Fruit fly (Drosophila melanogaster) whole organism, pupa: Measurements from ENCODE around the gene CG43074.

Experiments
- CG12605 ChIP-seq: fragments of 200-800 bp; sonication (Bioruptor generic); IDR thresholded peaks from 2 replicates; pipeline ENCODE4 v1.3.6; 2022; ENCODE audit warnings: missing biosample characterization, missing genetic modification characterization
- CG14655 ChIP-seq: fragments of 200-800 bp; sonication (Bioruptor generic); optimal IDR thresholded peaks from 3 replicates; lab custom pipeline; 2017; ENCODE audit warnings: mild to moderate bottlenecking, missing biosample characterization, missing genetic modification reagents, missing genetic modification characterization
- CG15710 ChIP-seq: fragments of 200-800 bp; sonication (Bioruptor generic); optimal IDR thresholded peaks from 2 replicates; lab custom pipeline; 2018; ENCODE audit warnings: missing biosample characterization, mild to moderate bottlenecking, missing genetic modification characterization, moderate library complexity
- CG17806 ChIP-seq: fragments of 200-800 bp; sonication (Bioruptor generic); optimal IDR thresholded peaks from 2 replicates; lab custom pipeline; 2018; ENCODE audit warnings: missing biosample characterization, mild to moderate bottlenecking, missing genetic modification characterization, moderate library complexity
- CG32121 ChIP-seq: fragments of 200-800 bp; sonication (Bioruptor generic); IDR thresholded peaks from 2 replicates; pipeline ENCODE4 v1.3.6; 2022; ENCODE audit warnings: missing biosample characterization, missing genetic modification characterization
- CG8159 ChIP-seq: fragments of 200-800 bp; sonication (Bioruptor generic); optimal IDR thresholded peaks from 3 replicates; lab custom pipeline; 2018; ENCODE audit warnings: missing biosample characterization, mild to moderate bottlenecking, missing genetic modification characterization, moderate library complexity
- D1 ChIP-seq: fragments of 200-800 bp; sonication (Bioruptor generic); optimal IDR thresholded peaks from 2 replicates; lab custom pipeline; 2018; ENCODE audit warnings: missing biosample characterization, mild to moderate bottlenecking, missing genetic modification characterization, moderate library complexity
- Snoo ChIP-seq: fragments of 200-800 bp; sonication (Bioruptor generic); optimal IDR thresholded peaks from 3 replicates; lab custom pipeline; 2017; ENCODE audit warnings: missing biosample characterization, mild to moderate bottlenecking, missing genetic modification characterization, inconsistent platforms
- rn ChIP-seq: fragments of 200-800 bp; sonication (Bioruptor generic); IDR thresholded peaks from 2 replicates; pipeline ENCODE4 v1.3.6; 2022; ENCODE audit warnings: missing biosample characterization, missing genetic modification characterization

DNA sequence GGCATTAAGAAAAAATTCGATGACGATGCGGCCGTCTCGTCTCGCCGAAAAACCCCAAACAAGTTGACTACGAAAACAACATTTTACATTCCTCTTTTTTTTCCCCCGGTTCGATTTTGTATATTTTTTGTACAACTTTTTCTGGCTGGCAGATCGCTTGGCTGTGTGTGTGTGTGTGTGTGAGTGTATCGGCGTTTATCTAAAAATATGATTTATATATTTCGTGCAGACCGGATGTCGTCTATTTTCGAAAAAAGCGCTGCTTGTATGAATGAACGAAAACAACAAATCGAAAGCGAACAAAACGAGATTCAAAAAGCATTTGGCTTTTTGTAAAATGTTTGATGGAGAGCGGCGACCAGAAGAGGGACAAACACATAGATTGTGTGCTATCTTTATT lies 50.5 kb downstream of the CG43074 start:
- TF ChIP-seq CG17806 (tag; lab: Kevin White, UChicago) (no peak), CG15710 (tag; lab: Kevin White, UChicago) (no peak), CG12605 (GFP tag; lab: Robert Waterston, UW) (no peak), CG32121 (GFP tag; lab: Robert Waterston, UW) (no peak), rn (no peak), CG8159 (tag; lab: Kevin White, UChicago) (no peak), D1 (no peak), CG14655 (GFP tag; lab: Kevin White, UChicago) (no peak), Snoo (tag; lab: Kevin White, UChicago) (no peak)
